Worm (Caenorhabditis elegans) whole organism, early embryonic: ENCODE data around the gene C03B1.7.

Source experiments
- B0310.2 ChIP-seq: sonication (generic microtip); optimal IDR thresholded peaks from 2 replicates; lab custom pipeline; 2016; ENCODE audit warnings: mild to moderate bottlenecking, missing genetic modification characterization, missing compliant biosample characterization
- F13C5.2 ChIP-seq: sonication (generic microtip); optimal IDR thresholded peaks from 2 replicates; lab custom pipeline; 2017; ENCODE audit warnings: mild to moderate bottlenecking, missing genetic modification characterization, inconsistent platforms, missing compliant biosample characterization
- ama-1 ChIP-seq: fragments of 150-350 bp; optimal IDR thresholded peaks from 2 replicates; lab custom pipeline; 2014
- ceh-13 ChIP-seq: fragments of 200-800 bp; sonication (Bioruptor generic); optimal IDR thresholded peaks from 2 replicates; lab custom pipeline; 2018; ENCODE audit warnings: mild to moderate bottlenecking, missing genetic modification characterization, missing compliant biosample characterization
- ceh-36 ChIP-seq: sonication (generic microtip); optimal IDR thresholded peaks from 2 replicates; lab custom pipeline; 2016; ENCODE audit warnings: missing genetic modification characterization, inconsistent platforms, missing compliant biosample characterization
- ets-7 ChIP-seq: sonication (generic microtip); optimal IDR thresholded peaks from 2 replicates; lab custom pipeline; 2016; ENCODE audit warnings: missing genotype, missing genetic modification characterization, missing compliant biosample characterization
- flt-1 ChIP-seq: fragments of 200-800 bp; sonication (Bioruptor generic); IDR thresholded peaks from 2 replicates; pipeline ENCODE4 v1.3.6; 2022; ENCODE audit warnings: missing genetic modification characterization, missing compliant biosample characterization
- hmbx-1 ChIP-seq: sonication (generic microtip); optimal IDR thresholded peaks from 2 replicates; lab custom pipeline; 2016; ENCODE audit warnings: mild to moderate bottlenecking, missing genetic modification characterization, missing compliant biosample characterization
- hmg-4 ChIP-seq: fragments of 200-800 bp; sonication (Bioruptor generic); optimal IDR thresholded peaks from 2 replicates; lab custom pipeline; 2018; ENCODE audit warnings: mild to moderate bottlenecking, missing genetic modification characterization, missing compliant biosample characterization
- hnd-1 ChIP-seq: sonication (generic microtip); optimal IDR thresholded peaks from 2 replicates; lab custom pipeline; 2016; ENCODE audit warnings: missing genetic modification characterization, missing compliant biosample characterization
- scrt-1 ChIP-seq: fragments of 200-800 bp; sonication (Bioruptor generic); IDR thresholded peaks from 2 replicates; pipeline ENCODE4 v1.3.6; 2022; ENCODE audit warnings: missing genetic modification characterization, missing compliant biosample characterization
- tbx-11 ChIP-seq: fragments of 200-800 bp; sonication (Bioruptor generic); IDR thresholded peaks from 2 replicates; pipeline ENCODE4 v1.3.6; 2022; ENCODE audit warnings: missing genetic modification characterization, missing compliant biosample characterization
- tbx-37 ChIP-seq: fragments of 200-800 bp; sonication (Bioruptor generic); conservative IDR thresholded peaks from 2 replicates; pipeline ENCODE4 v1.3.6; 2022; ENCODE audit warnings: missing genetic modification reagents, missing genetic modification characterization, missing compliant biosample characterization
- tra-4 ChIP-seq: sonication (generic microtip); optimal IDR thresholded peaks from 2 replicates; lab custom pipeline; 2017; ENCODE audit warnings: missing genetic modification characterization, missing compliant biosample characterization

Gene C03B1.7

DNA sequence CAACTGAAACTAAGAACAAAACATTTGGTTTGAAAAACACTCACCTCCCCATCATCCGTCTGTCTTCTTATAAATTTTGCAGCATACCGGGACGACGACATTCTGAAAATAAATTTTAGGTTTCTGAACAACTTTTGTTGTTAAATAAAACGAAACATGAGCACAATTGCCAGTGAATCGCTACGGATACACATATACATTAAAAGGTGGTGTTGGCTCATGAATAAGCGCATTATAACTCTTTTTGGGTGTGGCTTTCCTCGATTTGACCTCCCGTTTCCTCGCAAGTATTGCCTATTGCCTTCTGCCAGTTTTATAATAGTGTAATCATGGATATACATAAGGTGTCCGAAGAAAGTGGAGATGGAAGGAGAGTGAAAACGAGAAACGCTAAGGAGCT is 49.9 kb downstream of the C03B1.7 start, which contains the start of gene igcm-2:
Gene igcm-2 (minus strand): TSS at position 101 of the 400 bp plus-strand sequence.
- no peak for TF ChIP-seq hmg-4 (GFP tag; lab: Kevin White, UChicago)
- no peak for TF ChIP-seq tra-4
- no peak for TF ChIP-seq scrt-1 (GFP tag; lab: Robert Waterston, UW)
- no peak for TF ChIP-seq B0310.2 (tag; lab: Kevin White, UChicago)
- no peak for TF ChIP-seq ama-1 (lab: Kevin White, UChicago)
- no peak for TF ChIP-seq ceh-36 (tag; lab: Kevin White, UChicago)
- no peak for TF ChIP-seq flt-1 (GFP tag; lab: Robert Waterston, UW)
- TF ChIP-seq hnd-1 (tag; lab: Kevin White, UChicago), result no peak
- no peak for TF ChIP-seq ceh-13 (GFP tag; lab: Kevin White, UChicago)
- no peak for TF ChIP-seq tbx-11 (GFP tag; lab: Robert Waterston, UW)
- TF ChIP-seq hmbx-1 (tag; lab: Kevin White, UChicago), result no peak
- no peak for TF ChIP-seq tbx-37 (GFP tag; lab: Robert Waterston, UW)
- no peak for TF ChIP-seq F13C5.2 (tag; lab: Kevin White, UChicago)
- TF ChIP-seq ets-7, result no peak
